Worm (Caenorhabditis elegans): ENCODE results near the gene lido-15.

The lido-15 gene

DNA sequence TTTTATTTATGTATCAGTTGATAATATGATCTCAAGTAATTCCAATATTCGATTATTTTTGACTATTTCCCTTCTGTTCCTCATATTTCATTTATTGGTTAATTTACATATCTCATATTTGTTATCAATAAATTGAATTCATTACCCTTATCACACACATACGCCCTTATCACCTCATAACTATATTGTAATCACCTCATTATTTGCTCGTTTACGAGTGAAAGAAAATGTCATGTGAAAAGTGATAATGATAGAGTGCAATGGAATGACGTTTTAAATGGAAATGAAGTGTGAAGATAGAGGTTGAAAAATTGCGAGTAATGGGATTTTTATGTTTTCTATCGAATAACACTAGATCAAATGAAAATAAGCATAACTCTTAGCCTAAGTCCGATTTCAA, 25.5 kb upstream of the lido-15 start (continued):
- TF ChIP-seq lag-1 (GFP tag; IDR thresholded peaks at IDR 0.05): no peak
- TF ChIP-seq ztf-22 (GFP tag; optimal IDR thresholded peaks at IDR 0.05): peak; percentile 65
- TF ChIP-seq ets-4 (GFP tag; optimal IDR thresholded peaks at IDR 0.05): peak; percentile 95

DNA sequence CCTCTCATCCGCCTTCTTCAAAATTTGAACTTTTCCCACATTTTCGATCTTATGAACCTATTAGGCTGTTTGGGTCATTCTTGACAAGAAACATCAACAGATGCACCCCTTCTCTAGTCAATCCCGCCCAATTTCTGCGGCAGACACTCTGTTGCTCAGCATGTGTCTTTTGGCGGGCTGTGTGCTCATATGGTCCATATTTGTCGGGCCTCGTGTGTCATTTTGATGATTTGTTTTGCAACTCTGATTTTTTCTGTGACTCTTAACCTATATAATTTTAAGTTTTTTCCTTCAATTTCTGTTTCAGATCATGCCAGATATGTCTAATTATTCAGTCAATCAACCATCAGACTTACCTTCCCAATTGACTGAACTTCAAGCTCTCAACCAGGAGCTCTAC, 24.9 kb upstream of the lido-15 start, which contains the start of gene T24E12.13:
Gene T24E12.13, plus strand, starts transcription at position 301 of the 400 bp plus-strand sequence.
- no peak for TF ChIP-seq B0336.3 (GFP tag; IDR thresholded peaks at IDR 0.05)
- no peak for TF ChIP-seq F23B12.7 (tag; optimal IDR thresholded peaks at IDR 0.05; ENCODE audit: insufficient read depth)
- TF ChIP-seq bed-1 (GFP tag; IDR thresholded peaks at IDR 0.05): no peak
- no peak for TF ChIP-seq F22D6.2 (tag; optimal IDR thresholded peaks at IDR 0.05)
- no peak for TF ChIP-seq lsl-1 (GFP tag; optimal IDR thresholded peaks at IDR 0.05)
- TF ChIP-seq F57A8.1 (GFP tag; optimal IDR thresholded peaks at IDR 0.05): no peak
- no peak for TF ChIP-seq cebp-1 (GFP tag; IDR thresholded peaks at IDR 0.05)
- TF ChIP-seq cebp-1 (tag; optimal IDR thresholded peaks at IDR 0.05): no peak
- no peak for TF ChIP-seq lir-1 (GFP tag; conservative IDR thresholded peaks at IDR 0.05)
- TF ChIP-seq xnd-1 (tag; optimal IDR thresholded peaks at IDR 0.05): no peak
- TF ChIP-seq ztf-22 (GFP tag; optimal IDR thresholded peaks at IDR 0.05): no peak

DNA sequence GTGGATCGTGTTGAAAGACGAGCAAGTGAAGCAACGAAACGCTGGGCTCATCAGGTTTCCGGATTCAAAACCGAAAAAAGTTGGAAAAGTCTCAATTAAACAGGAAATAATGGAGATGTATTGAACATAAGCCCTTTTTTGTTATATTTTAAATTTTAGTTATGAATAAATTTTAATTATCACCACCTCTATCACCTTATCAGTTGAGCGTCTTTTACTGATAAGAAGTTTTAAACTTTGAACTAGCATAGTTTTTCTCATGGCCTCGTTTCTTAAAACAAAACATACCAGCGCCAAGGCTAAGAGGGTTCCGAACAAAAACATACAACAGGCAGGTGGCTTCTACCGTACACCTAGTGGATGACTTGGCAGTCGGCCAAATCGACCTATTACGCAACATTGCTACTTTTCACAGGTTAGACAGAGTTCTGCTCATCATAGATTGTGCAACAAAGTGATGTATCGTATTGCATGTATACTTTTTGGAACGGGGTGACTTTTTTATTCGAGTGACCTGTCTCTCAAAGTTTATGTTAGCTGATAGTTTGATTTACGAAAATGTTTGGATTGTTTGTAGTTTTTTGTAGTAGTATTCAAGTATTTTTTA, 23.6 kb upstream of the lido-15 start:
- TF ChIP-seq F22D6.2 (tag; optimal IDR thresholded peaks at IDR 0.05): no peak
- no peak for TF ChIP-seq xnd-1 (tag; optimal IDR thresholded peaks at IDR 0.05)
- no peak for TF ChIP-seq sdz-38 (tag; optimal IDR thresholded peaks at IDR 0.05)
- TF ChIP-seq Y53G8AR.9 (GFP tag; conservative IDR thresholded peaks at IDR 0.05): no peak
- TF ChIP-seq mcd-1 (GFP tag; IDR thresholded peaks at IDR 0.05): no peak
- TF ChIP-seq ccch-3 (GFP tag; optimal IDR thresholded peaks at IDR 0.05): no peak
- TF ChIP-seq F10E7.11 (tag; optimal IDR thresholded peaks at IDR 0.05): no peak
- TF ChIP-seq F49E8.2 (tag; optimal IDR thresholded peaks at IDR 0.05; ENCODE audit: insufficient read depth): no peak
- no peak for TF ChIP-seq lin-54 (GFP tag; optimal IDR thresholded peaks at IDR 0.05)
- no peak for TF ChIP-seq unc-62 (GFP tag; optimal IDR thresholded peaks at IDR 0.05)
- TF ChIP-seq mel-28 (tag; optimal IDR thresholded peaks at IDR 0.05; ENCODE audit: borderline replicate concordance): no peak

DNA sequence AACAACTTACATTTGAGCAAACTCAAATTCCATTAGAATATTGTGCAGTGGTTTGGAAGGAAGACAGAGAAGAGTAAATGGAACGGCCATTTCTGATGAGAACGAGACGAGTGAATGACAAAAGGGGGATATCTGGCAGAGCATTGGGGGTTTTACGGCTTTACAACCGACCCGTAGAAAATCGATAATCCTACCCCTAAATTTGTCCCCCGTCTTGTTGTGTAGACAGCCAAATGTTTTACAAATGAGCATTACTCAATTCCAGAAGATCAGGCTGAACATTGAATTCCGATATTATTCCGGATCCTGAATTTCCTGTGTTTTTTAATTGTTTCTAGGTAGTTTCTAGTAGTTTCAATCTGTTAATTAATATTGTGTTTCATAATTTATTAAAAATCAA, 18.7 kb upstream of the lido-15 start, which contains the start of gene fbxb-99:
Gene fbxb-99, minus strand, starts transcription at position 101 of the 400 bp plus-strand sequence.
- TF ChIP-seq egl-44 (GFP tag; IDR thresholded peaks at IDR 0.05): no peak
- TF ChIP-seq unc-62 (GFP tag; optimal IDR thresholded peaks at IDR 0.05): no peak
- no peak for TF ChIP-seq Y95B8A.8 (GFP tag; IDR thresholded peaks at IDR 0.05)
- no peak for TF ChIP-seq Y67H2A.10 (GFP tag; conservative IDR thresholded peaks at IDR 0.05)
- no peak for TF ChIP-seq rcor-1 (GFP tag; IDR thresholded peaks at IDR 0.05)

DNA sequence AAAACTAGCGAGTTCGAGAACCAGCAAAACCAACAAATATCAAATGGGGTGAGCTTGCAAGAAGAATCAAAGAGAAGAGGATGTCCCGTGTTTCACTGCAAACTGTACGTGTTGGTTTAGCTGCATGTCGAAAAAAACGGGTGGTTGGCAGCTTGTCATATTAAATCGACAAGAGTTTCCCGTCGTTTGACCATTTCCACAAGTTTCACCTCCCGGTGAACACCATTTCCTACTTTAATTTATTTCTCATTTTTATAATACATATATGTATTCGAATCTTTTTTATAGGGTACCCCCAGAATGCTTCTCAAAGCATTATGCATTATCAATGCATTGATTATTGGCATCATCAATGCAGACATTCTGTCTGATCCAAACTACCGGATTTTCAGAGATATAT, 16.8 kb upstream of the lido-15 start, which contains the start of gene Y8A9A.2:
Gene Y8A9A.2, plus strand, starts transcription at position 301 of the 400 bp plus-strand sequence.
- TF ChIP-seq rcor-1 (GFP tag; IDR thresholded peaks at IDR 0.05): no peak
- TF ChIP-seq tbp1 (GFP tag; optimal IDR thresholded peaks at IDR 0.05): no peak
- no peak for TF ChIP-seq F10E7.11 (tag; optimal IDR thresholded peaks at IDR 0.05)

DNA sequence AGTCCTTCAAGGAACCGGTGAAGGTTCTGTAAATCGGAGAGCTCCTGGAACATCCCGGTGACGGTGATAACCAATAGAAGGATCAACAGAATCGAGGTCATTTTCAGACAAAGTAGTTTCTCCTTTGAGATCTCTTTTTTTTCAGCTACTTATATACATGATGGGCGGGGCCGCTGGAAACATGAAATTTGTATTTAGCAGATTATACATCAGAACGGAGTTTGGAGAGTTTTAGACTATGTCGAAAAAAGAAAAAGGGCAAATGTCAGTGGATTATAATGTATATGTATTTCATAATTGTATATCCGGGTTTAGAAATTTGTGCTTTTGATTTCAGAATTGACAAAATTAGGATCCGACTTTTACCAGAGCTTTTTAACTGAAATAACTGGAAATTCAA, 8.9 kb upstream of the lido-15 start, which contains the start of gene ins-32:
Gene ins-32, minus strand, starts transcription at position 101 of the 400 bp plus-strand sequence.
- TF ChIP-seq xnd-1 (tag; optimal IDR thresholded peaks at IDR 0.05) (no peak), madf-10 (tag; optimal IDR thresholded peaks at IDR 0.05) (no peak)
